Worm (Caenorhabditis elegans): ENCODE results near the gene cdh-9.

cdh-9 gene

ce11 chrX:16594931-16595330, at the start of gene cdh-9:
Gene cdh-9, plus strand, starts transcription at chrX:16595231.
- TF ChIP-seq tab-1 (GFP tag; IDR thresholded peaks at IDR 0.05) (no peak), ref-1 (GFP tag; conservative IDR thresholded peaks at IDR 0.05) (no peak), klf-2 (GFP tag; conservative IDR thresholded peaks at IDR 0.05) (no peak), ztf-23 (GFP tag; IDR thresholded peaks at IDR 0.05) (no peak), med-1 (GFP tag; optimal IDR thresholded peaks at IDR 0.05; ENCODE audit: insufficient read depth) (no peak), T22C8.4 (GFP tag; IDR thresholded peaks at IDR 0.05) (no peak), cog-1 (tag; optimal IDR thresholded peaks at IDR 0.05) (no peak), flt-1 (GFP tag; IDR thresholded peaks at IDR 0.05) (no peak), ztf-29 (GFP tag; IDR thresholded peaks at IDR 0.05) (no peak)

DNA sequence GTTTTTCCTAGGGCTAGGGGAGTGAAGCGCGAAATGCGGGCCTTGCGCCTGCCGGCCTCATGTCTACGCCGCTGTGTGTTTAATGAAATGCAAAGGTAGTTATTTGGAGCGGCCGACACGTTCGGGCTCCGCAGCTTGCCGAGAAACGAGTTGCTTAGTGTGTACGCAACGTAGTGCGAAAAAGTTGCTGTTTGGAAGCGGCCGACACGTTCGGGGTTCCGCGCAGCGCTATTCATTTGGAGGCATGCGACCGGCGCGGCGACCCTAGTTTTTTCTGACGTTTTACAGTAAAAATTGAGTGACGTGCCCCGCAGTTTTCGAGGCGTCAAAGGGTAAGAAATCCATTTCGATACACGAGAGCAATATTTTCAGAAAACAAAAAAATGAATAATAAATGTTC, 49.4 kb upstream of the cdh-9 start:
- TF ChIP-seq tab-1 (GFP tag; IDR thresholded peaks at IDR 0.05) = no peak
- TF ChIP-seq ztf-29 (GFP tag; IDR thresholded peaks at IDR 0.05) = no peak
- TF ChIP-seq ref-1 (GFP tag; conservative IDR thresholded peaks at IDR 0.05) = no peak
- TF ChIP-seq med-1 (GFP tag; optimal IDR thresholded peaks at IDR 0.05; ENCODE audit: insufficient read depth) = no peak
- TF ChIP-seq cog-1 (tag; optimal IDR thresholded peaks at IDR 0.05) = no peak
- no peak for TF ChIP-seq T22C8.4 (GFP tag; IDR thresholded peaks at IDR 0.05)
- no peak for TF ChIP-seq ztf-23 (GFP tag; IDR thresholded peaks at IDR 0.05)
- TF ChIP-seq klf-2 (GFP tag; conservative IDR thresholded peaks at IDR 0.05) = no peak
- no peak for TF ChIP-seq flt-1 (GFP tag; IDR thresholded peaks at IDR 0.05)

DNA sequence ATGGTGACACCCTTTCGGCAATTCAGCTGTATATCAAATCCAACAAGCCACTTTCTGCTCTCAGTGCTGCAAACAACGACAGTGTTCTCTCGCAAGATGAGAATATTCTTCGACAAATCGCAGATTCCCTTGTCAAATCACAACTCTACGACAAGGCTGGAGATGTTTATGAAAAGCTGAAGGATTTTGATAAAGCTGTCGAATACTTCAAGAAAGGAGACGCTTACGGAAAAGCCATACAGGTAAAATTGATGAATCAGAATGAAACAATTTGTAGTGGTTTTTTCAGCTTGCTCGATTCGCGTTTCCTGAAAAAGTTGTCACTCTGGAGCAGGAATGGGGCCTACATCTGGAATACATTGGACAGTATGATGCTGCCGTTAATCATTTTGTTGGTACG, 48.9 kb upstream of the cdh-9 start:
- TF ChIP-seq ztf-29 (GFP tag; IDR thresholded peaks at IDR 0.05) (no peak), tab-1 (GFP tag; IDR thresholded peaks at IDR 0.05) (no peak), T22C8.4 (GFP tag; IDR thresholded peaks at IDR 0.05) (no peak), med-1 (GFP tag; optimal IDR thresholded peaks at IDR 0.05; ENCODE audit: insufficient read depth) (no peak), ztf-23 (GFP tag; IDR thresholded peaks at IDR 0.05) (no peak), cog-1 (tag; optimal IDR thresholded peaks at IDR 0.05) (no peak), flt-1 (GFP tag; IDR thresholded peaks at IDR 0.05) (no peak), ref-1 (GFP tag; conservative IDR thresholded peaks at IDR 0.05) (no peak), klf-2 (GFP tag; conservative IDR thresholded peaks at IDR 0.05) (no peak)

- TF ChIP-seq ztf-23 (GFP tag; IDR thresholded peaks at IDR 0.05) (no peak), ztf-29 (GFP tag; IDR thresholded peaks at IDR 0.05) (no peak), cog-1 (tag; optimal IDR thresholded peaks at IDR 0.05) (no peak), ref-1 (GFP tag; conservative IDR thresholded peaks at IDR 0.05) (no peak), med-1 (GFP tag; optimal IDR thresholded peaks at IDR 0.05; ENCODE audit: insufficient read depth) (no peak), flt-1 (GFP tag; IDR thresholded peaks at IDR 0.05) (no peak), T22C8.4 (GFP tag; IDR thresholded peaks at IDR 0.05) (no peak), tab-1 (GFP tag; IDR thresholded peaks at IDR 0.05) (no peak), klf-2 (GFP tag; conservative IDR thresholded peaks at IDR 0.05) (no peak)
Measured at ce11 chrX:16548290-16548689, 46.7 kb upstream of the cdh-9 start.

DNA sequence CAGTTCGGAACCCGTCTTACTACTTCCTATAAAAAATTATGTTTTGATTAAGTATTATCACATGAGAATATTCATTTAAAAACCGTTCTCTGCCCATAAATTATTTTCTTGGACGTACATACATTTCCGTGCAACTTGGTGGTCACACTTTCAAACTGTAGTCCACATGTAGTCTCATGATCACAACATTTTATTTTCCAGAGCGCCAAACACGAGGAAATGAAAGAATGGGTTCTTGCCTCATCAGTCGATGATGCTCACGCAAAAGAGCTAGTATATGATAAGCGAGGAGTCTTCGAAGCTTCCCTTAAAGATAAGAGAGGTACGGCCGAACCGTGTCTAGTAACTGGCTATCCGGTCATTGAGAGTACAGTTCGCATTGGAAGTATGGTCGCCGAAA, 44.5 kb upstream of the cdh-9 start:
- TF ChIP-seq ztf-29 (GFP tag; IDR thresholded peaks at IDR 0.05) (no peak), tab-1 (GFP tag; IDR thresholded peaks at IDR 0.05) (no peak), flt-1 (GFP tag; IDR thresholded peaks at IDR 0.05) (no peak), cog-1 (tag; optimal IDR thresholded peaks at IDR 0.05) (no peak), med-1 (GFP tag; optimal IDR thresholded peaks at IDR 0.05; ENCODE audit: insufficient read depth) (no peak), T22C8.4 (GFP tag; IDR thresholded peaks at IDR 0.05) (no peak), ztf-23 (GFP tag; IDR thresholded peaks at IDR 0.05) (no peak), klf-2 (GFP tag; conservative IDR thresholded peaks at IDR 0.05) (no peak), ref-1 (GFP tag; conservative IDR thresholded peaks at IDR 0.05) (no peak)

DNA sequence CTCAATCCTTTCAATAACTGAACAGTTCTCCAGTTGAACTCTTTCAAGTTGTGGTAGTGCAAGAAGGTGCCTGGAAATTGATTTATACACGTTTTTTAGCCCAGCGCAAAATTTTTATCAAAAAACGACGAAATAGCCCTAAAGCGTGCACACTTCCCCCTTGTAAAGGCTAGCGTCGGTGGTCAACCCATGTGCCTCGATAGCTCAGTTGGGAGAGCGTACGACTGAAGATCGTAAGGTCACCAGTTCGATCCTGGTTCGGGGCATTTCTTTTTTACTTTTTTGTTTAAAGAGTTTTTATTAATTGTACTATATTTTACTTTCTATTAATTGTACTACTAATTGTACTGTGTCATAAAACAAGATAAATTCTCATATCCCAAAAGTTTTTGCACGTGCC, 43.7 kb upstream of the cdh-9 start:
- 0 out of 2 replicates have a peak, but pooled peaks have one; percentile 12 for TF ChIP-seq ztf-29 (GFP tag; IDR thresholded peaks at IDR 0.05)
- TF ChIP-seq klf-2 (GFP tag; conservative IDR thresholded peaks at IDR 0.05) = peak; percentile 57; the same call in 1 of the 2 replicates
- peak; percentile 66 for TF ChIP-seq tab-1 (GFP tag; IDR thresholded peaks at IDR 0.05)
- peak; percentile 82 for TF ChIP-seq flt-1 (GFP tag; IDR thresholded peaks at IDR 0.05)
- 0 out of 2 replicates have a peak, but pooled peaks have one; percentile 20 for TF ChIP-seq T22C8.4 (GFP tag; IDR thresholded peaks at IDR 0.05)
- no peak for TF ChIP-seq ref-1 (GFP tag; conservative IDR thresholded peaks at IDR 0.05)
- no peak for TF ChIP-seq cog-1 (tag; optimal IDR thresholded peaks at IDR 0.05)
- 0 out of 2 replicates have a peak, but pooled peaks have one; percentile 30 for TF ChIP-seq ztf-23 (GFP tag; IDR thresholded peaks at IDR 0.05)
- TF ChIP-seq med-1 (GFP tag; optimal IDR thresholded peaks at IDR 0.05; ENCODE audit: insufficient read depth) = no peak

DNA sequence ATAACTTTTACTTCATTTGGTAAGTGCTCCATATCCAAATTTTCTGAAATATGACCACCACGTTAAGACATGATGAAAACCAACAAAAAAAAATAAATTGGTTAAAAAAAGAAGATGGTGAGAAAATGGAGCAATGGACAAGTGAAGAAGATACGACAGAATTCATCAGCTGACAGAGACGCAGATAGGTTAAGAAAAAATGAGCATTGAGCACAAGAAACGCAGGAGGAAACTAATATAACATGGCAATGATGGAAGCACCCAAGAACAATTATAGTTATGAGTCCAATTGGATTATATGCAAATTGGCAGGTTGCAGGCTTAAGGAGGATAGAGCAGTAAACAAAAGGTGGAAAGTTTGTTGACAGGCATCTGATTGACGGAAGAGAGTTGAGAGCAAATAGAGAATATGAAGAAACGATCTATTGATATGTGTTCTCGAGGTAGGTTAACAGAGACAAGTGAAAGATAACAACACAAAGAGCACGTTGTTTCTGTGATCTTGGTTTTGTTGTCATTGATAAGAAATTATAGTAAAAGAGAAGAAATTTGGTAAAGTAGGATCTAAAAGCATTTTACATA, 41.1 kb upstream of the cdh-9 start, which contains the start of gene K08B5.2:
K08B5.2 (minus strand) TSS at position 43 of the 582 bp plus-strand sequence.
- TF ChIP-seq klf-2 (GFP tag; conservative IDR thresholded peaks at IDR 0.05) (no peak), cog-1 (tag; optimal IDR thresholded peaks at IDR 0.05) (no peak), ztf-23 (GFP tag; IDR thresholded peaks at IDR 0.05) (no peak), tab-1 (GFP tag; IDR thresholded peaks at IDR 0.05) (no peak), T22C8.4 (GFP tag; IDR thresholded peaks at IDR 0.05) (no peak), ref-1 (GFP tag; conservative IDR thresholded peaks at IDR 0.05) (no peak), flt-1 (GFP tag; IDR thresholded peaks at IDR 0.05) (no peak), med-1 (GFP tag; optimal IDR thresholded peaks at IDR 0.05; ENCODE audit: insufficient read depth) (no peak), ztf-29 (GFP tag; IDR thresholded peaks at IDR 0.05) (no peak)

DNA sequence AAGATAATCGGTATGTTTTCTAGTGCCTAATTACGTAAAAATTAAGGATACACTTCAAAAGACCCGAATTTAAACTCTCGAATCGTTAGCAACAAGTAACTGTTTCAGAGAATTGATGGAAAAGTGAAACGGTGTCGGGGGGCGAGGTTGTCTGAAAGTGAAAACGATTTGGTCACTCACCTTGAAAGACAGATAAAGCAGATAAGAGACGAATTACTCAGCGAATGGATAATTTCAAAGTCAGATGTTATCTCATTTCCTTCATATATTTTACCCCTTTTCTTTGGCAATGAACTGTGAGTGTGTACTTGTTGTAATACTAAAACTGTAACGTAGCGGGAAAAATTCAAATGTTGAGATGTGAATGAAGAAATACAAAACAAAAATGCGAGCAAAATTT, 39.3 kb upstream of the cdh-9 start:
- no peak for TF ChIP-seq cog-1 (tag; optimal IDR thresholded peaks at IDR 0.05)
- TF ChIP-seq ztf-29 (GFP tag; IDR thresholded peaks at IDR 0.05) = no peak
- TF ChIP-seq tab-1 (GFP tag; IDR thresholded peaks at IDR 0.05) = no peak

DNA sequence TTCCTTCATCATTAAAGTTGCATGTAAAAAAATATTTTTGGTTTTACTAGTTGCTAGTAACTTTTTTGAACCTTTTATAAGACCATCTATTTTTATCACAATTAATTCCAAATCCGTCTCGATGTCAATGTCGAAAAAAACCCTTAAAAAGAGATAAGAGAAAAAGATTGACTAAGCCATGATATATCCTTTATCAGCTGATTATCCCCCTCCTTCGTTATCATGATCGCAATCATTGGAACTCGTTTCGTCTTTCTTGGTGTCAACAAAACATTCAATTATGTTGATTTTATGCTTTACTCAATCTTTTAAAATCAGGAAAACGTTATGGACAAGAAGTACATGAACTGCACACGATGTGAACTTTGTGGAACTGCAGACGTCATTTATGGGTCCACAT, 36.9 kb upstream of the cdh-9 start, which contains the start of gene K08B5.1:
K08B5.1 (plus strand) TSS at position 318 of the 400 bp plus-strand sequence.
- TF ChIP-seq flt-1 (GFP tag; IDR thresholded peaks at IDR 0.05) (no peak), klf-2 (GFP tag; conservative IDR thresholded peaks at IDR 0.05) (no peak), tab-1 (GFP tag; IDR thresholded peaks at IDR 0.05) (no peak), ref-1 (GFP tag; conservative IDR thresholded peaks at IDR 0.05) (no peak), ztf-23 (GFP tag; IDR thresholded peaks at IDR 0.05) (no peak), ztf-29 (GFP tag; IDR thresholded peaks at IDR 0.05) (no peak), med-1 (GFP tag; optimal IDR thresholded peaks at IDR 0.05; ENCODE audit: insufficient read depth) (no peak), cog-1 (tag; optimal IDR thresholded peaks at IDR 0.05) (no peak), T22C8.4 (GFP tag; IDR thresholded peaks at IDR 0.05) (no peak)
